Worm (Caenorhabditis elegans) whole organism, late embryonic: ENCODE results near the gene nbs-1.
A peak's percentile ranks its signal among the peaks of the same experiment; 100 is the strongest.

Experiments used
- F13H6.1 ChIP-seq: sonication (generic microtip); optimal IDR thresholded peaks from 2 replicates; lab custom pipeline; 2016; ENCODE audit warnings: missing genetic modification characterization, missing compliant biosample characterization
- K09A11.1 ChIP-seq: sonication (generic microtip); optimal IDR thresholded peaks from 2 replicates; lab custom pipeline; 2017; ENCODE audit warnings: antibody characterized with exemption, mild to moderate bottlenecking, missing genetic modification characterization, missing compliant biosample characterization; ENCODE audit not compliant: insufficient read depth
- Y22D7AL.16 ChIP-seq: sonication (generic microtip); optimal IDR thresholded peaks from 2 replicates; lab custom pipeline; 2016; ENCODE audit warnings: missing genetic modification characterization, missing compliant biosample characterization
- ceh-14 ChIP-seq: sonication (generic microtip); optimal IDR thresholded peaks from 2 replicates; lab custom pipeline; 2016; ENCODE audit warnings: missing genotype, missing genetic modification characterization, missing compliant biosample characterization
- ceh-2 ChIP-seq: sonication (generic microtip); optimal IDR thresholded peaks from 2 replicates; lab custom pipeline; 2016; ENCODE audit warnings: missing genotype, missing genetic modification characterization, missing compliant biosample characterization
- ceh-30 ChIP-seq: fragments of 150-350 bp; optimal IDR thresholded peaks from 2 replicates; lab custom pipeline; 2014; ENCODE audit warnings: missing biosample characterization, missing genetic modification characterization
- ceh-31 ChIP-seq: sonication (generic microtip); optimal IDR thresholded peaks from 2 replicates; lab custom pipeline; 2016; ENCODE audit warnings: missing genetic modification characterization, missing compliant biosample characterization
- ceh-34 ChIP-seq: sonication (generic microtip); optimal IDR thresholded peaks from 2 replicates; lab custom pipeline; 2016; ENCODE audit warnings: mild to moderate bottlenecking, missing genetic modification characterization, missing compliant biosample characterization
- ceh-45 ChIP-seq: fragments of 200-800 bp; sonication (Bioruptor generic); IDR thresholded peaks from 2 replicates; pipeline ENCODE4 v1.3.6; 2022; ENCODE audit warnings: missing genetic modification reagents, missing genetic modification characterization, missing compliant biosample characterization
- ceh-48 ChIP-seq: sonication (generic microtip); optimal IDR thresholded peaks from 2 replicates; lab custom pipeline; 2016; ENCODE audit warnings: missing genetic modification characterization, inconsistent platforms, missing compliant biosample characterization
- ceh-6 ChIP-seq: fragments of 200-800 bp; sonication (Bioruptor generic); optimal IDR thresholded peaks from 2 replicates; lab custom pipeline; 2018; ENCODE audit warnings: mild to moderate bottlenecking, missing genetic modification characterization, missing compliant biosample characterization
- ceh-9 ChIP-seq: sonication (generic microtip); optimal IDR thresholded peaks from 2 replicates; lab custom pipeline; 2016; ENCODE audit warnings: mild to moderate bottlenecking, missing genetic modification characterization, inconsistent platforms, missing compliant biosample characterization
- che-1 ChIP-seq: sonication (generic microtip); optimal IDR thresholded peaks from 2 replicates; lab custom pipeline; 2016; ENCODE audit warnings: mild to moderate bottlenecking, missing genetic modification characterization, missing compliant biosample characterization
- dve-1 ChIP-seq: sonication (generic microtip); optimal IDR thresholded peaks from 2 replicates; lab custom pipeline; 2017; ENCODE audit warnings: antibody characterized with exemption, mild to moderate bottlenecking, missing genetic modification characterization, missing compliant biosample characterization
- ets-4 ChIP-seq: sonication (generic microtip); optimal IDR thresholded peaks from 2 replicates; lab custom pipeline; 2016; ENCODE audit warnings: missing genetic modification characterization, missing compliant biosample characterization
- eyg-1 ChIP-seq: sonication (generic microtip); optimal IDR thresholded peaks from 2 replicates; lab custom pipeline; 2016; ENCODE audit warnings: missing genotype, missing genetic modification characterization, missing compliant biosample characterization
- fax-1 ChIP-seq: sonication (generic microtip); optimal IDR thresholded peaks from 2 replicates; lab custom pipeline; 2016; ENCODE audit warnings: missing genotype, missing genetic modification characterization, missing compliant biosample characterization
- fkh-6 ChIP-seq: sonication (generic microtip); optimal IDR thresholded peaks from 2 replicates; lab custom pipeline; 2016; ENCODE audit warnings: missing genetic modification characterization, missing compliant biosample characterization
- hlh-13 ChIP-seq: fragments of 200-800 bp; sonication (Bioruptor generic); optimal IDR thresholded peaks from 2 replicates; lab custom pipeline; 2018; ENCODE audit warnings: mild to moderate bottlenecking, missing genetic modification characterization, missing compliant biosample characterization
- hlh-15 ChIP-seq: sonication (generic microtip); optimal IDR thresholded peaks from 2 replicates; lab custom pipeline; 2016; ENCODE audit warnings: missing genetic modification characterization, missing compliant biosample characterization
- hlh-8 ChIP-seq: sonication (generic microtip); optimal IDR thresholded peaks from 2 replicates; lab custom pipeline; 2016; ENCODE audit warnings: missing genotype, missing genetic modification characterization, missing compliant biosample characterization
- lim-6 ChIP-seq: sonication (generic microtip); optimal IDR thresholded peaks from 2 replicates; lab custom pipeline; 2016; ENCODE audit warnings: missing genetic modification characterization, missing compliant biosample characterization
- lin-11 ChIP-seq: fragments of 200-800 bp; sonication (Bioruptor generic); optimal IDR thresholded peaks from 2 replicates; lab custom pipeline; 2018; ENCODE audit warnings: mild to moderate bottlenecking, missing genetic modification characterization, missing compliant biosample characterization
- madf-2 ChIP-seq: sonication (generic microtip); optimal IDR thresholded peaks from 2 replicates; lab custom pipeline; 2017; ENCODE audit warnings: missing genetic modification characterization, missing compliant biosample characterization
- mec-3 ChIP-seq: sonication (generic microtip); optimal IDR thresholded peaks from 2 replicates; lab custom pipeline; 2016; ENCODE audit warnings: borderline replicate concordance, missing genetic modification characterization, missing compliant biosample characterization
- nfya-1 ChIP-seq: sonication (generic microtip); optimal IDR thresholded peaks from 2 replicates; lab custom pipeline; 2017; ENCODE audit warnings: missing genetic modification characterization, mild to moderate bottlenecking, missing compliant biosample characterization, antibody characterized with exemption, moderate library complexity
- nhr-232 ChIP-seq: sonication (generic microtip); optimal IDR thresholded peaks from 2 replicates; lab custom pipeline; 2016; ENCODE audit warnings: missing genetic modification characterization, missing compliant biosample characterization
- npax-4 ChIP-seq: sonication (generic microtip); optimal IDR thresholded peaks from 2 replicates; lab custom pipeline; 2016; ENCODE audit warnings: missing genetic modification characterization, missing compliant biosample characterization
- pat-9 ChIP-seq: fragments of 200-800 bp; sonication (Bioruptor generic); optimal IDR thresholded peaks from 2 replicates; lab custom pipeline; 2018; ENCODE audit warnings: mild to moderate bottlenecking, missing genetic modification characterization, moderate library complexity, missing compliant biosample characterization
- pax-1 ChIP-seq: fragments of 150-350 bp; optimal IDR thresholded peaks from 2 replicates; lab custom pipeline; 2014; ENCODE audit warnings: missing biosample characterization, missing genetic modification characterization
- pha-2 ChIP-seq: sonication (generic microtip); optimal IDR thresholded peaks from 2 replicates; lab custom pipeline; 2017; ENCODE audit warnings: mild to moderate bottlenecking, missing genetic modification characterization, missing compliant biosample characterization
- pqm-1 ChIP-seq: sonication (generic microtip); optimal IDR thresholded peaks from 2 replicates; lab custom pipeline; 2016; ENCODE audit warnings: missing genetic modification characterization, missing compliant biosample characterization
- pros-1 ChIP-seq: fragments of 150-350 bp; optimal IDR thresholded peaks from 2 replicates; lab custom pipeline; 2014; ENCODE audit warnings: missing biosample characterization, missing genetic modification reagents, missing genetic modification characterization
- ref-2 ChIP-seq: sonication (generic microtip); optimal IDR thresholded peaks from 2 replicates; lab custom pipeline; 2016; ENCODE audit warnings: missing genetic modification characterization, missing compliant biosample characterization
- rnt-1 ChIP-seq: sonication (generic microtip); optimal IDR thresholded peaks from 2 replicates; lab custom pipeline; 2016; ENCODE audit warnings: missing genetic modification characterization, missing compliant biosample characterization
- sdc-2 ChIP-seq: sonication (generic microtip); optimal IDR thresholded peaks from 2 replicates; lab custom pipeline; 2016; ENCODE audit warnings: missing genotype, missing genetic modification characterization, missing compliant biosample characterization
- sox-2 ChIP-seq: fragments of 200-800 bp; sonication (Bioruptor generic); IDR thresholded peaks from 2 replicates; pipeline ENCODE4 v1.3.6; 2022; ENCODE audit warnings: missing genetic modification reagents, missing genetic modification characterization, missing compliant biosample characterization
- ttx-3 ChIP-seq: sonication (generic microtip); optimal IDR thresholded peaks from 2 replicates; lab custom pipeline; 2016; ENCODE audit warnings: missing genetic modification reagents, missing genetic modification characterization, missing compliant biosample characterization
- unc-3 ChIP-seq, 2 experiments: fragments of 200-800 bp in 1 of 2; sonication (Bioruptor generic) in 1 of 2; sonication (generic microtip) in 1 of 2; conservative IDR thresholded peaks in 1 of 2; optimal IDR thresholded peaks in 1 of 2; 2 replicates each; pipeline versions ENCODE4 v1.3.6 to Lab custom; 2016 to 2022; ENCODE audit warnings: missing compliant biosample characterization in 2 of 2, missing genetic modification characterization in 2 of 2, missing genetic modification reagents in 1 of 2
- unc-42 ChIP-seq: sonication (generic microtip); optimal IDR thresholded peaks from 2 replicates; lab custom pipeline; 2016; ENCODE audit warnings: missing genotype, missing genetic modification characterization, missing compliant biosample characterization
- unc-55 ChIP-seq: sonication (generic microtip); optimal IDR thresholded peaks from 2 replicates; lab custom pipeline; 2017; ENCODE audit warnings: missing biosample characterization, missing genetic modification reagents, missing genetic modification characterization
- unc-86 ChIP-seq: sonication (generic microtip); optimal IDR thresholded peaks from 2 replicates; lab custom pipeline; 2016; ENCODE audit warnings: missing genetic modification characterization, missing compliant biosample characterization

The nbs-1 gene

DNA sequence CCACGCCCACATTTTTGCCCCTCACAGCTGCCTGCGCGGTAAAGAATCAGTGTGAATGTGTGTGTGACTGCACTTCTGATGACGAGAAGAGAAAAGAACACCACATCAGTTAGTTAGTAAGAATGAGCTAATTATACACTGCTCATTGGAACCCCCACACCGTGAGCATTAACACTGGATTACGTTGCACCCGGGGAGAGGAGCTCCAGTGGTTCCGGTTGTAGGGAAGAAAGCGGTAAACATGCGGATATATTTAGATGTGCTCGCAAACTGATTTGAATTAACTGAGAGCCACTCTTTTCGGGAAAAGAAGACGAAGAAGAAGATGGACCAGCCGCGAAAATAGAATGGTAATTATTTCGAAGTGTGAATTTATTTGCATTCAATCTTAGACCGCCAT lies 9.5 kb downstream of the nbs-1 start:
- TF ChIP-seq dve-1, result no peak
- TF ChIP-seq pros-1 (tag; lab: Kevin White, UChicago), result no peak
- peak; percentile 77 for TF ChIP-seq unc-42 (tag; lab: Kevin White, UChicago)
- TF ChIP-seq hlh-8 (tag; lab: Kevin White, UChicago), result no peak
- TF ChIP-seq unc-55 (GFP tag; lab: Kevin White, UChicago), result no peak
- TF ChIP-seq hlh-13 (GFP tag; lab: Kevin White, UChicago), result no peak
- TF ChIP-seq ref-2 (tag; lab: Kevin White, UChicago), result no peak
- TF ChIP-seq ceh-31 (tag; lab: Kevin White, UChicago), result peak; percentile 18
- no peak for TF ChIP-seq ceh-2 (tag; lab: Kevin White, UChicago)
- no peak for TF ChIP-seq unc-86 (tag; lab: Kevin White, UChicago)
- TF ChIP-seq ttx-3, result no peak
- no peak for TF ChIP-seq ceh-6 (GFP tag; lab: Kevin White, UChicago)

- TF ChIP-seq K09A11.1 (no peak), rnt-1 (tag; lab: Kevin White, UChicago) (peak; percentile 30)
These were observed 19.7 kb downstream of the nbs-1 start for ce11 chrII:11076550-11076949.

DNA sequence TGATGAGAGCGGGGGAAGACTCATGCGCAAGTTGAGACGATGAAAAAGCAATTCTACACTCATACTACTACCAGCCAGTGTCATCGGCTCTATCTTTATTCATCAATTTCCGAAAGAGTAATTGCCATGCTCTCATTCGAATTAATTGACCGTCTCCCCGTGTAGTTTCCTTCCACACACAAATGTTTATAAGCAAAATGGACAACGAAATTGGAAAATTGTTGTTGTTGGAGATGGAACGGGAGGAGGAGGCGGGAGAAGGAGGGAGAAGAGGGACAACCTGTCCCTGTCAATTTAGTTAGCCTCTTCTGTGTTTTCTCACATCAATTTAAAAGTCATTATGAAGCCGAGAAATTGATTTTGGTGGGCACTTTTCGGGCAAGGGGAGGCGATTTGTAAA lies 23.7 kb downstream of the nbs-1 start:
- no peak for TF ChIP-seq K09A11.1
- TF ChIP-seq unc-42 (tag; lab: Kevin White, UChicago), result peak; percentile 54
- TF ChIP-seq madf-2, result no peak
- peak; percentile 0 for TF ChIP-seq unc-55 (GFP tag; lab: Kevin White, UChicago)
- TF ChIP-seq sox-2 (GFP tag; lab: Robert Waterston, UW), result no peak
- TF ChIP-seq ceh-14 (tag; lab: Kevin White, UChicago), result peak; percentile 16
- no peak for TF ChIP-seq ref-2 (tag; lab: Kevin White, UChicago)
- peak; percentile 2 for TF ChIP-seq ceh-31 (tag; lab: Kevin White, UChicago)
- TF ChIP-seq eyg-1 (tag; lab: Kevin White, UChicago), result no peak
- no peak for TF ChIP-seq pha-2 (tag; lab: Kevin White, UChicago)
- no peak for TF ChIP-seq pqm-1 (tag; lab: Kevin White, UChicago)
- TF ChIP-seq ceh-6 (GFP tag; lab: Kevin White, UChicago), result no peak
- TF ChIP-seq ceh-9, result no peak
- TF ChIP-seq npax-4 (tag; lab: Kevin White, UChicago), result no peak
- no peak for TF ChIP-seq che-1 (tag; lab: Kevin White, UChicago)

- TF ChIP-seq unc-3 (GFP tag; conservative IDR thresholded peaks at IDR 0.05; lab: Robert Waterston, UW) (no peak), unc-3 (tag; optimal IDR thresholded peaks at IDR 0.05; lab: Kevin White, UChicago) (no peak), ref-2 (tag; lab: Kevin White, UChicago) (peak; percentile 20), ceh-48 (tag; lab: Kevin White, UChicago) (no peak), ets-4 (tag; lab: Kevin White, UChicago) (no peak), pat-9 (no peak), eyg-1 (tag; lab: Kevin White, UChicago) (no peak), ceh-45 (no peak)
These were observed 32.0 kb downstream of the nbs-1 start for ce11 chrII:11064191-11064695.

ce11 chrII:11057256-11057655 lies 39.0 kb downstream of the nbs-1 start:
- TF ChIP-seq unc-42 (tag; lab: Kevin White, UChicago), result no peak
- no peak for TF ChIP-seq lim-6
- no peak for TF ChIP-seq ref-2 (tag; lab: Kevin White, UChicago)
- no peak for TF ChIP-seq ets-4 (tag; lab: Kevin White, UChicago)
- TF ChIP-seq, all 69 proteins: peak for 0

- TF ChIP-seq nhr-232, result no peak
- TF ChIP-seq ceh-30 (tag; lab: Kevin White, UChicago), result no peak
- TF ChIP-seq Y22D7AL.16 (tag; lab: Kevin White, UChicago), result no peak
- TF ChIP-seq fkh-6, result no peak
- TF ChIP-seq fax-1 (tag; lab: Kevin White, UChicago), result no peak
- no peak for TF ChIP-seq F13H6.1
- TF ChIP-seq hlh-13 (GFP tag; lab: Kevin White, UChicago), result no peak
- TF ChIP-seq ceh-34 (tag; lab: Kevin White, UChicago), result no peak
- TF ChIP-seq hlh-15 (tag; lab: Kevin White, UChicago), result no peak
- no peak for TF ChIP-seq pax-1 (tag; lab: Kevin White, UChicago)
- no peak for TF ChIP-seq pat-9
- no peak for TF ChIP-seq sdc-2 (tag; lab: Kevin White, UChicago)
- no peak for TF ChIP-seq lin-11 (tag; lab: Kevin White, UChicago)
- no peak for TF ChIP-seq pros-1 (tag; lab: Kevin White, UChicago)
- no peak for TF ChIP-seq nfya-1 (tag; lab: Kevin White, UChicago)
- no peak for TF ChIP-seq mec-3 (tag; lab: Kevin White, UChicago)
These were observed 41.1 kb downstream of the nbs-1 start, which contains the start of gene F45E10.2 for ce11 chrII:11055223-11055622. TSS of gene F45E10.2 (minus strand) at chrII:11055323.
